Worm (Caenorhabditis elegans): Measurements from ENCODE around the gene sft-1.

ce11 chrIII:3094694-3095093, 8.2 kb downstream of the sft-1 start:
- no peak for TF ChIP-seq mab-9 (GFP tag; IDR thresholded peaks at IDR 0.05)
- TF ChIP-seq nhr-11 (tag; optimal IDR thresholded peaks at IDR 0.05), result no peak
- no peak for TF ChIP-seq tbx-2 (tag; optimal IDR thresholded peaks at IDR 0.05)
- no peak for TF ChIP-seq C34B4.2 (tag; optimal IDR thresholded peaks at IDR 0.05)
- TF ChIP-seq lin-35 (GFP tag; optimal IDR thresholded peaks at IDR 0.05), result no peak
- no peak for TF ChIP-seq pag-3 (tag; optimal IDR thresholded peaks at IDR 0.05; ENCODE audit: borderline replicate concordance, insufficient read depth)

All from whole organism, L1 larva.